Fruit fly (Drosophila melanogaster): ENCODE data around the gene CG6885.

Gene CG6885

DNA sequence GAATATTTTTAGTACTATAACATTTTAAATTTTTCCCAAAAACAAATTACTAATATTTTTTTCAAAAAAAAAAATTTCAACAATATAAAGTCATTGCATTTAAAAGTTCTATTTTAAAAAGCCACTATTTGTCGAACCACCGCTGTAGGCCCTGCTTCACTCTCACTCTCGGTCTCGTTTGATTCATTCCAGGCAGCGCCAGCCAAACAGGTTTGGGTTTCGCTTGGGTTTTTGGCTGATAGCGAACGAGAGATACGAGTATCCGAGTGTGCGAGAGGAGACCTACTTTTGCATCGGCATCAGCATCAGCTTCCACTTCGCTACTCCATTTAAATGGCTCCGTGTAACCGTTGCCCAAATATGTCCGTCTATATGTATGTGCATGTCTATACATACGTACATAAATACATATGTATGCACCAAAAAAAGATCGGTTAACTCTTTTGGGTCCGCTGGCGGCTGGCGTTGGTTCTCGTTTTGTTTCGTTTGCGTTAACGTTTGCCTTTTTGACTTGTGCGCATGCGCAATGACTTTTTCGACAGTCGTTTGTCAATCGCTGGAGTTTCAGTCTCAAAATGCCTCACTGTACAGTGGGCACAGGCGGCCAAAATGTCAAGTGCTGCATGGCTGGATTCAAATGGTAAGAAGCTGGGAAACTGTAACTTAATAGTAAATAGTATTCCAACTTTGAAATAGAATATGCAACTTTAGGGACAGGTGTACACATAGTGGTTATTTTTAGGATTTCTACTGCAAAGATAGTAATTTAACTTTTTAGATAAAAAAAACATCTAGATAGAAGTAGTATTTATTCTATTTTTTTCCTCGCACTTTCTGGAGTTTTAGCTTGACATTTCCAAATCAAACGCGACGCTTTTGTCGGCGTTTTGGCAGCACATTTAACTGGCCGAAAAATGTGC lies 24.8 kb downstream of the CG6885 start:
- no peak for TF ChIP-seq fkh (GFP tag; optimal IDR thresholded peaks at IDR 0.05)
- peak; percentile 5 for TF ChIP-seq CG11902 (GFP tag; optimal IDR thresholded peaks at IDR 0.05)
- peak; percentile 53 for TF ChIP-seq Smox (GFP tag; optimal IDR thresholded peaks at IDR 0.05)
- no peak for TF ChIP-seq Gug (GFP tag; IDR thresholded peaks at IDR 0.05)
- TF ChIP-seq CG8119 (GFP tag; IDR thresholded peaks at IDR 0.05): peak; percentile 46; the same call in 1 of the 3 replicates
- no peak for TF ChIP-seq CG10669 (GFP tag; optimal IDR thresholded peaks at IDR 0.05)
- TF ChIP-seq acj6 (GFP tag; optimal IDR thresholded peaks at IDR 0.05): peak; percentile 50
- TF ChIP-seq Met (GFP tag; optimal IDR thresholded peaks at IDR 0.05): peak; percentile 47
- peak; percentile 17 for TF ChIP-seq CG11762 (GFP tag; optimal IDR thresholded peaks at IDR 0.05; ENCODE audit: insufficient read depth)
- TF ChIP-seq CG6854 (GFP tag; optimal IDR thresholded peaks at IDR 0.05): no peak
- peak; percentile 61 for TF ChIP-seq OdsH (GFP tag; optimal IDR thresholded peaks at IDR 0.05)
- TF ChIP-seq Ets96B (tag; optimal IDR thresholded peaks at IDR 0.05): no peak
- no peak for TF ChIP-seq dsx (GFP tag; optimal IDR thresholded peaks at IDR 0.05; ENCODE audit: poor library complexity, severe bottlenecking)
- TF ChIP-seq CG34406 (GFP tag; optimal IDR thresholded peaks at IDR 0.05): no peak
- no peak for TF ChIP-seq spab (GFP tag; optimal IDR thresholded peaks at IDR 0.05)
- peak; percentile 39 for TF ChIP-seq Hr4 (GFP tag; optimal IDR thresholded peaks at IDR 0.05)
- peak; percentile 53 for TF ChIP-seq net (GFP tag; optimal IDR thresholded peaks at IDR 0.05)
- TF ChIP-seq Sox15 (GFP tag; optimal IDR thresholded peaks at IDR 0.05): peak; percentile 34
- peak; percentile 18 for TF ChIP-seq cyc (GFP tag; optimal IDR thresholded peaks at IDR 0.05)
- peak; percentile 25 for TF ChIP-seq CG3919 (GFP tag; optimal IDR thresholded peaks at IDR 0.05)
- no peak for TF ChIP-seq CG16779 (tag; optimal IDR thresholded peaks at IDR 0.05)
- TF ChIP-seq Hr39 (GFP tag; optimal IDR thresholded peaks at IDR 0.05): peak; percentile 48
- TF ChIP-seq svp (GFP tag): peak; percentile 82
- peak; percentile 63 for TF ChIP-seq CG15336 (GFP tag; IDR thresholded peaks at IDR 0.05)
- TF ChIP-seq CG6276 (GFP tag; optimal IDR thresholded peaks at IDR 0.05): peak; percentile 52
- TF ChIP-seq CG6808 (GFP tag; optimal IDR thresholded peaks at IDR 0.05): no peak
- no peak for TF ChIP-seq Lpt (GFP tag; optimal IDR thresholded peaks at IDR 0.05)
- no peak for TF ChIP-seq CG1621 (tag; optimal IDR thresholded peaks at IDR 0.05)
- TF ChIP-seq ss (GFP tag; optimal IDR thresholded peaks at IDR 0.05): no peak
- TF ChIP-seq CG7368 (GFP tag; optimal IDR thresholded peaks at IDR 0.05): no peak
- TF ChIP-seq CG8319 (GFP tag; optimal IDR thresholded peaks at IDR 0.05): no peak
- TF ChIP-seq Blimp-1 (GFP tag; optimal IDR thresholded peaks at IDR 0.05): peak; percentile 94
- TF ChIP-seq CG4318 (GFP tag; optimal IDR thresholded peaks at IDR 0.05): no peak
- peak; percentile 10 for TF ChIP-seq Eip75B (GFP tag; optimal IDR thresholded peaks at IDR 0.05)
- peak; percentile 41; the same call in 2 of the 3 replicates for TF ChIP-seq CG6163 (GFP tag; IDR thresholded peaks at IDR 0.05)
- TF ChIP-seq esn (GFP tag; optimal IDR thresholded peaks at IDR 0.05): peak; percentile 57
- TF ChIP-seq CG3032 (tag; optimal IDR thresholded peaks at IDR 0.05): no peak
- no peak for TF ChIP-seq salr (GFP tag; optimal IDR thresholded peaks at IDR 0.05)
- TF ChIP-seq CG31627 (GFP tag; optimal IDR thresholded peaks at IDR 0.05): peak; percentile 46
- TF ChIP-seq dac (GFP tag; optimal IDR thresholded peaks at IDR 0.05): no peak
- TF ChIP-seq Sox102F (GFP tag; optimal IDR thresholded peaks at IDR 0.05): peak; percentile 36
- peak; percentile 10 for TF ChIP-seq CG8632 (GFP tag; optimal IDR thresholded peaks at IDR 0.05)
- TF ChIP-seq lz (GFP tag; optimal IDR thresholded peaks at IDR 0.05): peak; percentile 40
- TF ChIP-seq CG32006 (GFP tag; optimal IDR thresholded peaks at IDR 0.05): peak; percentile 55
- peak; percentile 63 for TF ChIP-seq pdm3 (GFP tag; optimal IDR thresholded peaks at IDR 0.05)
- TF ChIP-seq topi (GFP tag; optimal IDR thresholded peaks at IDR 0.05): peak; percentile 8
- 0 out of 2 replicates have a peak, but pooled peaks have one; percentile 31 for TF ChIP-seq CG11294 (GFP tag; IDR thresholded peaks at IDR 0.05)
- no peak for TF ChIP-seq fd59A (GFP tag; optimal IDR thresholded peaks at IDR 0.05)
- peak; percentile 10 for TF ChIP-seq Ets21C (GFP tag; optimal IDR thresholded peaks at IDR 0.05)

All from whole organism, prepupa.